Worm (Caenorhabditis elegans) whole organism, early embryonic: Measurements from ENCODE around the gene slcf-2.

Experiments
- B0310.2 ChIP-seq: sonication (generic microtip); optimal IDR thresholded peaks from 2 replicates; lab custom pipeline; 2016; ENCODE audit warnings: mild to moderate bottlenecking, missing genetic modification characterization, missing compliant biosample characterization
- F13C5.2 ChIP-seq: sonication (generic microtip); optimal IDR thresholded peaks from 2 replicates; lab custom pipeline; 2017; ENCODE audit warnings: mild to moderate bottlenecking, missing genetic modification characterization, inconsistent platforms, missing compliant biosample characterization
- aly-1 ChIP-seq: sonication (generic microtip); optimal IDR thresholded peaks from 2 replicates; lab custom pipeline; 2016; ENCODE audit warnings: missing genetic modification characterization, missing compliant biosample characterization
- ama-1 ChIP-seq: fragments of 150-350 bp; optimal IDR thresholded peaks from 2 replicates; lab custom pipeline; 2014
- ceh-13 ChIP-seq: fragments of 200-800 bp; sonication (Bioruptor generic); optimal IDR thresholded peaks from 2 replicates; lab custom pipeline; 2018; ENCODE audit warnings: mild to moderate bottlenecking, missing genetic modification characterization, missing compliant biosample characterization
- ceh-36 ChIP-seq: sonication (generic microtip); optimal IDR thresholded peaks from 2 replicates; lab custom pipeline; 2016; ENCODE audit warnings: missing genetic modification characterization, inconsistent platforms, missing compliant biosample characterization
- ets-7 ChIP-seq: sonication (generic microtip); optimal IDR thresholded peaks from 2 replicates; lab custom pipeline; 2016; ENCODE audit warnings: missing genotype, missing genetic modification characterization, missing compliant biosample characterization
- flt-1 ChIP-seq: fragments of 200-800 bp; sonication (Bioruptor generic); IDR thresholded peaks from 2 replicates; pipeline ENCODE4 v1.3.6; 2022; ENCODE audit warnings: missing genetic modification characterization, missing compliant biosample characterization
- hmbx-1 ChIP-seq: sonication (generic microtip); optimal IDR thresholded peaks from 2 replicates; lab custom pipeline; 2016; ENCODE audit warnings: mild to moderate bottlenecking, missing genetic modification characterization, missing compliant biosample characterization
- hmg-4 ChIP-seq: fragments of 200-800 bp; sonication (Bioruptor generic); optimal IDR thresholded peaks from 2 replicates; lab custom pipeline; 2018; ENCODE audit warnings: mild to moderate bottlenecking, missing genetic modification characterization, missing compliant biosample characterization
- hnd-1 ChIP-seq: sonication (generic microtip); optimal IDR thresholded peaks from 2 replicates; lab custom pipeline; 2016; ENCODE audit warnings: missing genetic modification characterization, missing compliant biosample characterization
- pes-1 ChIP-seq: fragments of 200-800 bp; sonication (Bioruptor generic); IDR thresholded peaks from 2 replicates; pipeline ENCODE4 v1.3.6; 2022; ENCODE audit warnings: missing genetic modification reagents, missing genetic modification characterization, missing compliant biosample characterization
- scrt-1 ChIP-seq: fragments of 200-800 bp; sonication (Bioruptor generic); IDR thresholded peaks from 2 replicates; pipeline ENCODE4 v1.3.6; 2022; ENCODE audit warnings: missing genetic modification characterization, missing compliant biosample characterization
- sea-1 ChIP-seq: fragments of 200-800 bp; sonication (Bioruptor generic); conservative IDR thresholded peaks from 2 replicates; pipeline ENCODE4 v1.3.6; 2022; ENCODE audit warnings: missing genetic modification characterization, missing compliant biosample characterization
- tbx-11 ChIP-seq: fragments of 200-800 bp; sonication (Bioruptor generic); IDR thresholded peaks from 2 replicates; pipeline ENCODE4 v1.3.6; 2022; ENCODE audit warnings: missing genetic modification characterization, missing compliant biosample characterization
- tbx-37 ChIP-seq: fragments of 200-800 bp; sonication (Bioruptor generic); conservative IDR thresholded peaks from 2 replicates; pipeline ENCODE4 v1.3.6; 2022; ENCODE audit warnings: missing genetic modification reagents, missing genetic modification characterization, missing compliant biosample characterization
- tra-4 ChIP-seq: sonication (generic microtip); optimal IDR thresholded peaks from 2 replicates; lab custom pipeline; 2017; ENCODE audit warnings: missing genetic modification characterization, missing compliant biosample characterization

Gene slcf-2

DNA sequence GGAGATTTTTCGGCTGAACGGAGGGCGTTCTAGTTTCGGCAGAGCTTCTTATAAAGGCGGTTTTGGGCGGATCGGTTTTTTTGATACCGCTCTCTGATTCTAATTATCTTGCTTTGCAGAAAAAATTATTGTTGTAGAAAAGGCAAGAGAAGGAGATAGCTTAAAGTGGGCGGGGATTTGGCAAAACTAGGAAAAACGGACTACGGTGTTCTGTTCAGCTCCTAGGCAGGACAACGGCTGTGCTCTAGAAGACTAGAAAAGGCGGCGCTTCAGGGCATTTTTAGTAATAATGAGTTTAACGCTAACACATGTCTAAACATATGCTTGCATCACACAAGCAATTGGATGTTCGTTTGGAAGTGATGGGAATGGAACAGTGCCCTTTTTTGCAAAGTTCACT lies 25.4 kb downstream of the slcf-2 start, which contains the start of gene C04F6.7:
TSS of gene C04F6.7 (minus strand) at position 101 of the 400 bp plus-strand sequence.
- TF ChIP-seq sea-1 (GFP tag; lab: Robert Waterston, UW) (no peak), tbx-37 (GFP tag; lab: Robert Waterston, UW) (no peak), scrt-1 (no peak), ceh-13 (no peak), hnd-1 (no peak), pes-1 (GFP tag; lab: Robert Waterston, UW) (no peak), hmbx-1 (tag; lab: Kevin White, UChicago) (no peak), flt-1 (GFP tag; lab: Robert Waterston, UW) (no peak), hmg-4 (GFP tag; lab: Kevin White, UChicago) (no peak), tbx-11 (GFP tag; lab: Robert Waterston, UW) (no peak), F13C5.2 (tag; lab: Kevin White, UChicago) (no peak), tra-4 (no peak), ets-7 (tag; lab: Kevin White, UChicago) (no peak)

DNA sequence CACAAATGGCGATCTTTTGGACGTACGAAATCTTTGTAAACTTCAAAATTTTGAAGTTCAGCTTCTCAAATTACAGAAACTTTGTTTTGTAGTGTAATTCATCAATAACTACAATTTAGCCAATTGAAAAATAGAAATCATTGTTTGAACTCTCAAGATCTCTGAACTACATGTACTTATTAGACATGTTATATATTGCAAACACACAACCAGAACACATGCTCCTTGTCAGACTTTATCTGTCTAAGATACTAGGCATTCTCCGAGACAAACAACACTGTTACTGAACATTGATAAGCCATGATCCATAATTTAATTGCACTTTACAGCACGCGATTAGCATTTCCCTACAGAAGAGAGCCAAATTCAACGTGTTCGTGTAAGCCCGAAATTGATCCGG lies 30.9 kb downstream of the slcf-2 start, which contains the start of gene ZK813.6:
TSS of gene ZK813.6 (plus strand) at position 301 of the 400 bp plus-strand sequence.
- no peak for TF ChIP-seq ama-1 (lab: Kevin White, UChicago)
- TF ChIP-seq pes-1 (GFP tag; lab: Robert Waterston, UW), result no peak
- TF ChIP-seq hmbx-1 (tag; lab: Kevin White, UChicago), result no peak
- no peak for TF ChIP-seq tbx-11 (GFP tag; lab: Robert Waterston, UW)
- TF ChIP-seq hmg-4 (GFP tag; lab: Kevin White, UChicago), result no peak
- TF ChIP-seq tbx-37 (GFP tag; lab: Robert Waterston, UW), result no peak
- no peak for TF ChIP-seq sea-1 (GFP tag; lab: Robert Waterston, UW)
- TF ChIP-seq ceh-36, result no peak
- no peak for TF ChIP-seq B0310.2 (tag; lab: Kevin White, UChicago)
- TF ChIP-seq flt-1 (GFP tag; lab: Robert Waterston, UW), result no peak
- no peak for TF ChIP-seq hnd-1

DNA sequence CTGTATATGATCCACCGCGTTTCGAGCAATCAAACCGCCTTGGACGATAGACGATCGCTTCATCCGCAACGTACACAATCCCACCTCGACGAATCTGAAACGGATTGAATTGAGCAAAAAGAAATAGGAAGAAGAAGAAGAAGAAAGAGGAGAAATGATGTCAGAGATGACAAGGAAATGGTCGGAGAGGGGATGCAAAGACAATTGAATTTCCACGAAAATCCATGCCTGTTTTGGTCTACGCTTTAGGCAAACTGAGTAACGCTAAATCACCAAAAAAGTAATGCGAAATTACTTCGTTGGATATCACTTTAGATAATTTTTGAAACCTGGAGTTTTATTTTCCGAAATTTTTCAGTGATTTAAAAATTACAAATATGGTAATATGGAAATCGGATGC lies 35.5 kb downstream of the slcf-2 start:
- no peak for TF ChIP-seq ceh-36
- no peak for TF ChIP-seq hmg-4 (GFP tag; lab: Kevin White, UChicago)
- TF ChIP-seq tbx-37 (GFP tag; lab: Robert Waterston, UW), result no peak
- TF ChIP-seq pes-1 (GFP tag; lab: Robert Waterston, UW), result no peak
- TF ChIP-seq hnd-1, result no peak
- TF ChIP-seq flt-1 (GFP tag; lab: Robert Waterston, UW), result no peak
- TF ChIP-seq B0310.2 (tag; lab: Kevin White, UChicago), result no peak
- no peak for TF ChIP-seq ceh-13
- no peak for TF ChIP-seq ama-1 (lab: Kevin White, UChicago)
- no peak for TF ChIP-seq tra-4

DNA sequence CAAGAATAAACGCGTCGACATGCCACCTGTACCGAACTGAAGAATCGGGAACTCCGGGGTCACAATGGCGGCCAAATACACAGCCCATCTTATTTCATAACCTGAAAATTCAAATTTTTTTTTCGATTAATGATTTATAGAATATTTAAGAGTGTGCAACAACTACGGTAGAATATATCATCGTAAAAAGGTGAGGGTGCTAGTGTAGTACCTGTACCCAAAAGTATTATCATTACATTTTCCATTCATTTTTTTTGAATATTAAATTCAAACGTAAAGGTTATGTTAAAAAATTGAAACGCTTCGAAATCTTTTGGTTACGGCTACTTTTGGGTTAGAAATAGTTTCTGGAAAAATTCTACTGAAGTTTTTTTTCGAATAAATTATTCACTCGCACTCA lies 36.4 kb downstream of the slcf-2 start, which contains the start of gene ZK813.4:
TSS of gene ZK813.4 (minus strand) at position 101 of the 400 bp plus-strand sequence.
- TF ChIP-seq hnd-1 (no peak), F13C5.2 (tag; lab: Kevin White, UChicago) (no peak), tra-4 (no peak), ceh-36 (no peak), hmbx-1 (tag; lab: Kevin White, UChicago) (no peak), aly-1 (tag; lab: Kevin White, UChicago) (no peak), flt-1 (GFP tag; lab: Robert Waterston, UW) (no peak), tbx-37 (GFP tag; lab: Robert Waterston, UW) (no peak), hmg-4 (GFP tag; lab: Kevin White, UChicago) (no peak), tbx-11 (GFP tag; lab: Robert Waterston, UW) (no peak)

DNA sequence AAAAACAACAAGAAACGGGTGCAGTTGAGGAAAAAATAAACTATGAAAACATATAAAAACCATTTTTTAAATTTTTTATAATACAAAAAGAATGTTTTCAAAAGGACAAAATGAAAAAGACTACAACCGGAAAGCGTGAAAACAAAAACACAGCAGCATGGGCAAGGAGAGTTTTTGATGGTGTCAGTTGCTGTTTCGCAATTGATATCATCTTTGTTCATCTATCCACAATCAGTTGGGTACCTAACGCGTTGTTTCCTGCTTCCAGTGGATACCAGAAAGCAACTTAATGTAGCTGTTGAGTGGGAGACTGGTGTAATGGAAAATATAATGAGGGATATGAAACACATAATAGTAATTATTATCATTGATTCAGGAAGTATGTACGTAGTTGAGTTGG lies 46.2 kb downstream of the slcf-2 start:
- TF ChIP-seq hmg-4 (GFP tag; lab: Kevin White, UChicago), result no peak

DNA sequence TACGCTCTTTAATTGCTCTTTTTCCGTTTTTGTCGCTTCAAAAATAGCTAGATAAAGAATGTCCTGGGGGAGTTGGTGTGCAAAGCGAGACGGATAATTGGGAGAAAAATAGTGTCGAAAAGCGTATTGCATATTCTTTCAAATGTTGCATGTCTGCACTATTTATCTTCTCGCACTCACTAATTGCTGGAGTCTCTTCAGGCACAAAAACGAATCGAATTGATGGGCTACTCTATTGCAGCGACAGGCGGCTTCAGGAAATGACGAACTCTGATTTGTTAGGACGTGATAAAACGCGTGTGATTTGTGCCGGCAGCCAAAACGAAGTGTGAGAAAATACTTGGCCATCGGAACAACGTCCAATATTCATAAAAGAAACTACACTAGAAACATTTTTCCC lies 46.6 kb downstream of the slcf-2 start:
- no peak for TF ChIP-seq tbx-11 (GFP tag; lab: Robert Waterston, UW)
- TF ChIP-seq ama-1 (lab: Kevin White, UChicago), result no peak
- no peak for TF ChIP-seq tbx-37 (GFP tag; lab: Robert Waterston, UW)
- TF ChIP-seq hmbx-1 (tag; lab: Kevin White, UChicago), result no peak
- TF ChIP-seq scrt-1, result no peak
- TF ChIP-seq hmg-4 (GFP tag; lab: Kevin White, UChicago), result no peak
- TF ChIP-seq ets-7 (tag; lab: Kevin White, UChicago), result no peak
- no peak for TF ChIP-seq F13C5.2 (tag; lab: Kevin White, UChicago)
- TF ChIP-seq sea-1 (GFP tag; lab: Robert Waterston, UW), result no peak
- no peak for TF ChIP-seq ceh-13
- TF ChIP-seq ceh-36, result no peak
- no peak for TF ChIP-seq hnd-1
- TF ChIP-seq flt-1 (GFP tag; lab: Robert Waterston, UW), result no peak
- no peak for TF ChIP-seq pes-1 (GFP tag; lab: Robert Waterston, UW)
- no peak for TF ChIP-seq B0310.2 (tag; lab: Kevin White, UChicago)
- no peak for TF ChIP-seq aly-1 (tag; lab: Kevin White, UChicago)
- TF ChIP-seq tra-4, result no peak

DNA sequence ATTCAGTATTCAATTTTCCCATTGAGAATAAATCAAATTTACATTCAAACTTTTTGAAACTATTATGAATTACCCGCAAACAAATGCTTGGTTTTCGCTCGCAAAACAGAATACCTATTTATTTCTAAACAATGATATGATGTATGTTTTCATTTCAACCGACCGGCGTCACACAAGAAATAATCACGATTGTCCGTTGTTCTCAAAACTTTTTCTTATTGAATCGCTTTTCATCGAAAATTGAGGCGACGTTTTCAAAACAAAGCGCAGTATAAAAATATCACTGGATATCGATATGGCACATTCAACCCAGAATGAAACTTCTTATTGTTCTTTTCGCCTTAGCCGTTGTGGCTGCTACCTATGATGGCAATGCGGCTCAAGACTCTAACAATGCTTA lies 47.9 kb downstream of the slcf-2 start, which contains the start of gene ZK813.3:
TSS of gene ZK813.3 (plus strand) at position 301 of the 400 bp plus-strand sequence.
- no peak for TF ChIP-seq sea-1 (GFP tag; lab: Robert Waterston, UW)
- TF ChIP-seq hnd-1, result no peak
- TF ChIP-seq hmg-4 (GFP tag; lab: Kevin White, UChicago), result no peak
- no peak for TF ChIP-seq B0310.2 (tag; lab: Kevin White, UChicago)
- no peak for TF ChIP-seq ceh-13
- TF ChIP-seq tbx-37 (GFP tag; lab: Robert Waterston, UW), result no peak
- no peak for TF ChIP-seq ama-1 (lab: Kevin White, UChicago)
- no peak for TF ChIP-seq tbx-11 (GFP tag; lab: Robert Waterston, UW)
- no peak for TF ChIP-seq flt-1 (GFP tag; lab: Robert Waterston, UW)
- TF ChIP-seq tra-4, result no peak

DNA sequence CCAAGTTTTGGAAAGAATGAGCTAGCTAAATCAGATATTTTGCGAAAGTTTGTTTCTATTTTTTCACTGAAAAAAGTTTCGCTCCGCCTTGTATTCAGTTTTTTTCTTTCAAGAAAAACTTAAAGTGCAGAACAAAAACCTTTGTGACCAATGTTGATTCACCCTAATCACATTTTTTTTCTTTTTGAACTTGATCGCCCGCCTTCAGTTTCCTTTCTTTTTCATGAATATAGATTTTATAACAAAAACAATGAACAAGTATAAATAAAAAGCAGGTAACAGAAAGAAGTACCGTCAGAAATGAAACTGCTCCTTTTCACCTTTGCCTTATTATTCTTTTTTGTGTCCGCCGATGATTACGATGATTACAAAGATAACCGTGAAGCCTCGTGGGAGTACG lies 49.9 kb downstream of the slcf-2 start, which contains the start of gene ZK813.2:
TSS of gene ZK813.2 (plus strand) at position 301 of the 400 bp plus-strand sequence.
- TF ChIP-seq ama-1 (lab: Kevin White, UChicago) (no peak), flt-1 (GFP tag; lab: Robert Waterston, UW) (no peak), tbx-37 (GFP tag; lab: Robert Waterston, UW) (no peak), tra-4 (no peak), aly-1 (tag; lab: Kevin White, UChicago) (no peak)
